Fruit fly (Drosophila melanogaster) whole organism, embryonic: Measurements from ENCODE around the gene RpL27A.
A peak's percentile ranks its signal among the peaks of the same experiment; 100 is the strongest.

Experiments
- Atf6 ChIP-seq: fragments of 200-800 bp; sonication (Bioruptor generic); IDR thresholded peaks from 2 replicates; pipeline ENCODE4 v1.3.6; 2022; ENCODE audit warnings: missing biosample characterization, missing genetic modification characterization
- CG1024 ChIP-seq: fragments of 200-800 bp; sonication (Bioruptor generic); IDR thresholded peaks from 2 replicates; pipeline ENCODE4 v1.3.6; 2022; ENCODE audit warnings: missing biosample characterization, missing genetic modification characterization
- CG11504 ChIP-seq: fragments of 200-800 bp; sonication (Bioruptor generic); optimal IDR thresholded peaks from 3 replicates; lab custom pipeline; 2019; ENCODE audit warnings: missing biosample characterization, mild to moderate bottlenecking, missing genetic modification characterization, moderate library complexity
- CG12391 ChIP-seq: fragments of 200-800 bp; sonication (Bioruptor generic); optimal IDR thresholded peaks from 3 replicates; lab custom pipeline; 2018; ENCODE audit warnings: missing biosample characterization, mild to moderate bottlenecking, missing genetic modification characterization, moderate library complexity
- CG13123 ChIP-seq: fragments of 200-800 bp; sonication (Bioruptor generic); optimal IDR thresholded peaks from 2 replicates; lab custom pipeline; 2016; ENCODE audit warnings: missing biosample characterization, missing genetic modification characterization
- CG1529 ChIP-seq: fragments of 200-800 bp; sonication (Bioruptor generic); optimal IDR thresholded peaks from 3 replicates; lab custom pipeline; 2018; ENCODE audit warnings: missing biosample characterization, missing genetic modification characterization
- CG15601 ChIP-seq: fragments of 200-800 bp; sonication (Bioruptor generic); optimal IDR thresholded peaks from 3 replicates; lab custom pipeline; 2019; ENCODE audit warnings: missing biosample characterization, mild to moderate bottlenecking, missing genetic modification characterization, moderate library complexity
- CG15696 ChIP-seq: fragments of 200-800 bp; sonication (Bioruptor generic); optimal IDR thresholded peaks from 2 replicates; lab custom pipeline; 2019; ENCODE audit warnings: missing biosample characterization, mild to moderate bottlenecking, missing genetic modification characterization, moderate library complexity
- CG17568 ChIP-seq: fragments of 200-800 bp; sonication (Bioruptor generic); optimal IDR thresholded peaks from 2 replicates; lab custom pipeline; 2018; ENCODE audit warnings: missing biosample characterization, mild to moderate bottlenecking, missing genetic modification characterization, moderate library complexity
- CG1792 ChIP-seq: fragments of 200-800 bp; sonication (Bioruptor generic); optimal IDR thresholded peaks from 2 replicates; lab custom pipeline; 2016; ENCODE audit warnings: missing biosample characterization, missing genetic modification characterization
- CG18011 ChIP-seq: fragments of 200-800 bp; sonication (Bioruptor generic); optimal IDR thresholded peaks from 2 replicates; lab custom pipeline; 2017; ENCODE audit warnings: missing biosample characterization, missing genetic modification characterization, mild to moderate bottlenecking, moderate library complexity, missing genotype
- CG2199 ChIP-seq: fragments of 200-800 bp; sonication (Bioruptor generic); IDR thresholded peaks from 3 replicates; pipeline ENCODE4 v1.3.6; 2022; ENCODE audit warnings: missing biosample characterization, missing genetic modification characterization
- CG2889 ChIP-seq: fragments of 200-800 bp; sonication (Bioruptor generic); IDR thresholded peaks from 3 replicates; pipeline ENCODE4 v1.3.6; 2022; ENCODE audit warnings: missing biosample characterization, missing genetic modification characterization
- CG30020 ChIP-seq: fragments of 200-800 bp; optimal IDR thresholded peaks from 2 replicates; lab custom pipeline; 2019; ENCODE audit warnings: missing biosample characterization, mild to moderate bottlenecking, missing genetic modification characterization, moderate library complexity
- CG3065 ChIP-seq: fragments of 200-800 bp; sonication (Bioruptor generic); optimal IDR thresholded peaks from 2 replicates; lab custom pipeline; 2016; ENCODE audit warnings: missing biosample characterization, missing genetic modification characterization
- CG32532 ChIP-seq: fragments of 200-800 bp; sonication (Bioruptor generic); IDR thresholded peaks from 2 replicates; pipeline ENCODE4 v1.3.6; 2022; ENCODE audit warnings: missing biosample characterization, missing genetic modification characterization
- CG3726 ChIP-seq: fragments of 200-800 bp; sonication (Bioruptor generic); IDR thresholded peaks from 3 replicates; pipeline ENCODE4, ENCODE4 v1.3.6; 2022; ENCODE audit warnings: missing biosample characterization, missing genetic modification characterization
- CG3847 ChIP-seq: fragments of 200-800 bp; sonication (Bioruptor generic); IDR thresholded peaks from 2 replicates; pipeline ENCODE4 v1.3.6; 2022; ENCODE audit warnings: missing biosample characterization, missing genetic modification characterization
- CG7963 ChIP-seq: fragments of 200-800 bp; sonication (Bioruptor generic); IDR thresholded peaks from 3 replicates; pipeline ENCODE4 v1.3.6; 2022; ENCODE audit warnings: missing biosample characterization, missing genetic modification characterization; ENCODE audit not compliant: partially characterized antibody
- CG9437 ChIP-seq: fragments of 200-800 bp; sonication (Bioruptor generic); optimal IDR thresholded peaks from 2 replicates; lab custom pipeline; 2018; ENCODE audit warnings: missing biosample characterization, mild to moderate bottlenecking, missing genetic modification characterization
- Dad ChIP-seq: fragments of 200-800 bp; sonication (Bioruptor generic); optimal IDR thresholded peaks from 3 replicates; lab custom pipeline; 2016; ENCODE audit warnings: missing biosample characterization, missing genetic modification characterization
- H15 ChIP-seq: fragments of 200-800 bp; sonication (Bioruptor generic); IDR thresholded peaks from 3 replicates; pipeline ENCODE4 v1.3.6; 2022; ENCODE audit warnings: missing biosample characterization, missing genetic modification characterization
- H2.0 ChIP-seq: fragments of 200-800 bp; sonication (Bioruptor generic); IDR thresholded peaks from 2 replicates; pipeline ENCODE4 v1.3.6; 2022; ENCODE audit warnings: missing biosample characterization, missing genetic modification characterization
- HLH54F ChIP-seq: fragments of 200-800 bp; sonication (Bioruptor generic); optimal IDR thresholded peaks from 3 replicates; lab custom pipeline; 2016; ENCODE audit warnings: missing biosample characterization, missing genetic modification characterization
- Hr51 ChIP-seq, 2 experiments: fragments of 200-800 bp; sonication (Bioruptor generic); optimal IDR thresholded peaks; 2 replicates in 1 of 2; 3 replicates in 1 of 2; lab custom pipeline; 2016 to 2018; ENCODE audit warnings: missing biosample characterization in 2 of 2, missing genetic modification characterization in 2 of 2, mild to moderate bottlenecking in 1 of 2, moderate library complexity in 1 of 2
- MBD-R2 ChIP-seq: fragments of 200-800 bp; sonication (Bioruptor generic); IDR thresholded peaks from 2 replicates; pipeline ENCODE4 v1.3.6; 2022; ENCODE audit warnings: missing biosample characterization, missing genetic modification characterization
- Max ChIP-seq: fragments of 200-800 bp; sonication (Bioruptor generic); optimal IDR thresholded peaks from 2 replicates; lab custom pipeline; 2016; ENCODE audit warnings: missing biosample characterization, mild to moderate bottlenecking, missing genetic modification characterization
- Mrtf ChIP-seq: fragments of 200-800 bp; sonication (Bioruptor generic); IDR thresholded peaks from 3 replicates; pipeline ENCODE4 v1.3.6; 2022; ENCODE audit warnings: missing biosample characterization, missing genetic modification characterization
- NC2α ChIP-seq: fragments of 200-800 bp; sonication (Bioruptor generic); optimal IDR thresholded peaks from 2 replicates; lab custom pipeline; 2016; ENCODE audit warnings: missing biosample characterization, missing genetic modification characterization
- NC2β ChIP-seq: fragments of 200-800 bp; sonication (Bioruptor generic); optimal IDR thresholded peaks from 2 replicates; lab custom pipeline; 2016; ENCODE audit warnings: missing biosample characterization, missing genetic modification characterization
- Ravus ChIP-seq: fragments of 200-800 bp; sonication (Bioruptor generic); IDR thresholded peaks from 2 replicates; pipeline ENCODE4 v1.3.6; 2022; ENCODE audit warnings: missing biosample characterization, missing genetic modification characterization
- Side ChIP-seq: fragments of 200-800 bp; sonication (Bioruptor generic); optimal IDR thresholded peaks from 2 replicates; lab custom pipeline; 2016; ENCODE audit warnings: missing biosample characterization, missing genetic modification characterization
- TFAM ChIP-seq: fragments of 200-800 bp; sonication (Bioruptor generic); optimal IDR thresholded peaks from 2 replicates; lab custom pipeline; 2017; ENCODE audit warnings: missing biosample characterization, missing genetic modification characterization, inconsistent platforms
- ab ChIP-seq: fragments of 200-800 bp; sonication (Bioruptor generic); optimal IDR thresholded peaks from 2 replicates; lab custom pipeline; 2016; ENCODE audit warnings: missing biosample characterization, missing genetic modification characterization
- aop ChIP-seq: fragments of 200-800 bp; sonication (Bioruptor generic); IDR thresholded peaks from 2 replicates; pipeline ENCODE4 v1.3.6; 2022; ENCODE audit warnings: missing biosample characterization, missing genetic modification characterization
- bigmax ChIP-seq: fragments of 200-800 bp; sonication (Bioruptor generic); optimal IDR thresholded peaks from 2 replicates; lab custom pipeline; 2018; ENCODE audit warnings: missing biosample characterization, mild to moderate bottlenecking, missing genetic modification characterization
- crc ChIP-seq: fragments of 200-800 bp; sonication (Bioruptor generic); optimal IDR thresholded peaks from 2 replicates; lab custom pipeline; 2016; ENCODE audit warnings: missing biosample characterization, missing genetic modification characterization
- dysf ChIP-seq: fragments of 200-800 bp; sonication (Bioruptor generic); IDR thresholded peaks from 3 replicates; pipeline ENCODE4 v1.3.6; 2022; ENCODE audit warnings: missing biosample characterization, missing genetic modification characterization
- grn ChIP-seq: fragments of 200-800 bp; sonication (Bioruptor generic); optimal IDR thresholded peaks from 3 replicates; lab custom pipeline; 2017; ENCODE audit warnings: missing biosample characterization, missing genetic modification characterization
- gro ChIP-seq: fragments of 200-800 bp; sonication (Bioruptor generic); optimal IDR thresholded peaks from 2 replicates; lab custom pipeline; 2016; ENCODE audit warnings: missing biosample characterization, missing genetic modification characterization
- hth ChIP-seq: fragments of >200 bp; optimal IDR thresholded peaks from 2 replicates; lab custom pipeline; 2017; ENCODE audit warnings: inconsistent platforms
- kay ChIP-seq: fragments of 200-800 bp; sonication (Bioruptor generic); optimal IDR thresholded peaks from 2 replicates; lab custom pipeline; 2016; ENCODE audit warnings: missing biosample characterization, missing genetic modification characterization
- kni ChIP-seq: fragments of 200-800 bp; sonication (Bioruptor generic); optimal IDR thresholded peaks from 3 replicates; lab custom pipeline; 2017; ENCODE audit warnings: mild to moderate bottlenecking, missing biosample characterization, missing genetic modification reagents, missing genetic modification characterization
- nerfin-1 ChIP-seq: fragments of 200-800 bp; sonication (Bioruptor generic); optimal IDR thresholded peaks from 3 replicates; lab custom pipeline; 2019; ENCODE audit warnings: missing biosample characterization, mild to moderate bottlenecking, missing genetic modification characterization, moderate library complexity
- nmo ChIP-seq: fragments of 200-800 bp; sonication (Bioruptor generic); optimal IDR thresholded peaks from 2 replicates; lab custom pipeline; 2018; ENCODE audit warnings: missing biosample characterization, mild to moderate bottlenecking, missing genetic modification characterization, moderate library complexity
- run ChIP-seq: fragments of 200-800 bp; sonication (Bioruptor generic); optimal IDR thresholded peaks from 3 replicates; lab custom pipeline; 2018; ENCODE audit warnings: missing biosample characterization, mild to moderate bottlenecking, missing genetic modification characterization
- sqz ChIP-seq: fragments of 200-800 bp; sonication (Bioruptor generic); optimal IDR thresholded peaks from 3 replicates; lab custom pipeline; 2018; ENCODE audit warnings: missing biosample characterization, mild to moderate bottlenecking, missing genetic modification characterization
- trem ChIP-seq: fragments of 200-800 bp; optimal IDR thresholded peaks from 3 replicates; lab custom pipeline; 2019; ENCODE audit warnings: missing biosample characterization, mild to moderate bottlenecking, missing genetic modification characterization, moderate library complexity
- zen2 ChIP-seq: fragments of 200-800 bp; sonication (Bioruptor generic); IDR thresholded peaks from 3 replicates; pipeline ENCODE4 v1.3.6; 2022; ENCODE audit warnings: missing biosample characterization, missing genetic modification characterization; ENCODE audit not compliant: partially characterized antibody

RpL27A gene

DNA sequence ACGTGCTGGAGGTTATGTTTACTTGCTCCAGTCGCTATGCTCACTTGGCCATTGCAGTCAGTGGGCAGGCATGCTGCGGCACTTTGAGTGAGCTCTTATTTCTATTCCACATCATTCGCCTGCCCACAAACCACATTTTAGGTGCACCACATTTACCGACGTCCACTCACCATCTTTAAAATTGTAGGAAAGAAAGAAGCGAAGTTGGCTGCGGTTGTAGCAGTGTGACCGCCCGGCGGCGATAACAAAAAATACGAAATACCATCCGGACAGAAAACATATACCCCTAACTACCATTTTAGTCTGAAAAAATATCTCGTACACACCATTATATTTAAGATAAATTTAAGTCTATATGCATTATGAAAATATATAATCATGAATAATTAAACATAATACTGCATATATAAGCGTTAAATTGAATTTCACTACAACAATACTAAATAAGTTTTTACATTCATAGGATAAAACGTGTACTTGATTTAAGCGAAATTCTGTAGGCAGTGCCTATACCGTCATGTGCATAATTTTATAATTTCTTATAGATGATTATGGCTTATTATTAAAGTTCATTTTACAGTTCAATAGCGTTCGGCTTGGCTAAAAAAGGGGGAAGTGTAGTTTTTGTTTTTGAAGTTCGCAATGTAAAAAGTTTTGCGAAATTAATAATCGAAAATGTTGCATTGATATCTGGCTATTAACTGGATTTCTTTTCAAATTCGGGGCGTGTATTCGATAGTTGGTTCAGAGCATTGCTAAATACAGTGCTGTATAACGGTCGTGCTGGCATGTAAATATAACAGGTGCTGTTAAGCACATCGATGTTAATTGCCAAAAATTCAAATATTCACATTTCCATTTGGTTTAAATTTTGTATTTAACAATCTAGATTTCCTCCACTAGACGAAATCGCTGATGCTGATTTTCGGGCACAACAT lies at the start of gene RpL27A (continued):
- TF ChIP-seq Max: peak; percentile 75
- TF ChIP-seq NC2β (GFP tag; lab: Kevin White, UChicago): peak; percentile 92
- TF ChIP-seq H2.0 (GFP tag; lab: Robert Waterston, UW): peak; percentile 82
- TF ChIP-seq MBD-R2: peak; percentile 56
- no peak for TF ChIP-seq ab
- peak; percentile 68 for TF ChIP-seq CG1529 (GFP tag; lab: Kevin White, UChicago)
- peak; percentile 67 for TF ChIP-seq CG18011
- TF ChIP-seq CG3726 (GFP tag; lab: Robert Waterston, UW): 0 out of 3 replicates have a peak, but pooled peaks have one; percentile 44
- peak; percentile 79 for TF ChIP-seq nmo
- TF ChIP-seq gro (GFP tag; lab: Kevin White, UChicago): peak; percentile 23
- peak; percentile 77 for TF ChIP-seq CG11504 (tag; lab: Kevin White, UChicago)
- 0 out of 3 replicates have a peak, but pooled peaks have one; percentile 52 for TF ChIP-seq CG2889 (GFP tag; lab: Robert Waterston, UW)
- TF ChIP-seq trem: peak; percentile 44
- peak; percentile 32 for TF ChIP-seq run
- peak; percentile 45 for TF ChIP-seq Dad (GFP tag; lab: Kevin White, UChicago)
- peak; percentile 34 for TF ChIP-seq kay (GFP tag; lab: Kevin White, UChicago)
- peak; percentile 30 for TF ChIP-seq HLH54F (GFP tag; lab: Kevin White, UChicago)
- peak; percentile 99 for TF ChIP-seq CG13123 (GFP tag; lab: Kevin White, UChicago)
- TF ChIP-seq CG15601 (tag; lab: Kevin White, UChicago): peak; percentile 80
- no peak for TF ChIP-seq Ravus
- TF ChIP-seq CG32532: peak; percentile 84
- TF ChIP-seq CG30020 (tag; lab: Kevin White, UChicago): peak; percentile 94
- no peak for TF ChIP-seq CG17568 (GFP tag; lab: Kevin White, UChicago)
- no peak for TF ChIP-seq CG7963 (GFP tag; lab: Robert Waterston, UW)
- peak; percentile 58 to 72 for TF ChIP-seq Hr51 (GFP tag; optimal IDR thresholded peaks at IDR 0.05; lab: Kevin White, UChicago)
- peak; percentile 72 for TF ChIP-seq Atf6 (GFP tag; lab: Robert Waterston, UW)
- no peak for TF ChIP-seq zen2 (GFP tag; lab: Robert Waterston, UW)
- TF ChIP-seq NC2α: peak; percentile 56
- TF ChIP-seq CG1792 (GFP tag; lab: Kevin White, UChicago): peak; percentile 8
- peak; percentile 38 for TF ChIP-seq crc (GFP tag; lab: Kevin White, UChicago)
- TF ChIP-seq CG2199 (GFP tag; lab: Robert Waterston, UW): 0 out of 3 replicates have a peak, but pooled peaks have one; percentile 37
- peak; percentile 78 for TF ChIP-seq Side
- no peak for TF ChIP-seq hth
- TF ChIP-seq sqz: no peak
- TF ChIP-seq bigmax (GFP tag; lab: Kevin White, UChicago): peak; percentile 91
- peak; percentile 84 for TF ChIP-seq CG12391
- no peak for TF ChIP-seq grn
- peak; percentile 63 for TF ChIP-seq kni (GFP tag; lab: Kevin White, UChicago)
- TF ChIP-seq TFAM (GFP tag; lab: Kevin White, UChicago): peak; percentile 17
- peak; percentile 63 for TF ChIP-seq nerfin-1 (tag; lab: Kevin White, UChicago)
- TF ChIP-seq aop (GFP tag; lab: Robert Waterston, UW): no peak
- TF ChIP-seq H15 (GFP tag; lab: Robert Waterston, UW): peak; percentile 81
- peak; percentile 23 for TF ChIP-seq CG15696 (tag; lab: Kevin White, UChicago)
- TF ChIP-seq CG1024 (GFP tag; lab: Robert Waterston, UW): peak; percentile 88
- peak; percentile 78 for TF ChIP-seq dysf
- TF ChIP-seq CG3847 (GFP tag; lab: Robert Waterston, UW): peak; percentile 68
- peak; percentile 43; the same call in 1 of the 3 replicates for TF ChIP-seq Mrtf (GFP tag; lab: Robert Waterston, UW)
- TF ChIP-seq CG9437: peak; percentile 59
- TF ChIP-seq CG3065 (GFP tag; lab: Kevin White, UChicago): peak; percentile 28
